Worm (Caenorhabditis elegans) whole organism, L3 larva: ENCODE measurements around the gene C18H9.1.

Source experiments
- R02D3.7 ChIP-seq: fragments of 150-350 bp; optimal IDR thresholded peaks from 2 replicates; lab custom pipeline; 2014; ENCODE audit warnings: missing biosample characterization, missing genetic modification characterization
- aly-2 ChIP-seq: fragments of 150-350 bp; optimal IDR thresholded peaks from 2 replicates; lab custom pipeline; 2014; ENCODE audit warnings: missing biosample characterization, missing genetic modification characterization
- ama-1 ChIP-seq: fragments of 150-350 bp; optimal IDR thresholded peaks from 2 replicates; lab custom pipeline; 2018
- egl-27 ChIP-seq: sonication (generic microtip); optimal IDR thresholded peaks from 4 replicates; lab custom pipeline; 2017; ENCODE audit warnings: missing biosample characterization, missing genetic modification reagents, missing genetic modification characterization
- elt-2 ChIP-seq: sonication (generic microtip); optimal IDR thresholded peaks from 2 replicates; lab custom pipeline; 2016; ENCODE audit warnings: missing genetic modification reagents, mild to moderate bottlenecking, missing genetic modification characterization, missing compliant biosample characterization
- elt-3 ChIP-seq, 3 experiments: fragments of 150-350 bp in 1 of 3; sonication (generic microtip) in 2 of 3; optimal IDR thresholded peaks; 2 replicates in 2 of 3; 4 replicates in 1 of 3; lab custom pipeline; 2014 to 2017; ENCODE audit warnings: missing biosample characterization in 3 of 3, missing genetic modification characterization in 3 of 3
- nhr-11 ChIP-seq: fragments of 150-350 bp; optimal IDR thresholded peaks from 2 replicates; lab custom pipeline; 2014; ENCODE audit warnings: missing biosample characterization, missing genetic modification characterization
- nhr-12 ChIP-seq: fragments of 150-350 bp; optimal IDR thresholded peaks from 2 replicates; lab custom pipeline; 2014; ENCODE audit warnings: missing biosample characterization, missing genetic modification characterization
- pqm-1 ChIP-seq: fragments of 150-350 bp; optimal IDR thresholded peaks from 2 replicates; lab custom pipeline; 2017; ENCODE audit warnings: missing biosample characterization, missing genetic modification characterization, inconsistent platforms
- snpc-4 ChIP-seq: fragments of 150-350 bp; optimal IDR thresholded peaks from 2 replicates; lab custom pipeline; 2014; ENCODE audit warnings: missing biosample characterization, missing genetic modification characterization
- tbx-2 ChIP-seq: sonication (generic microtip); optimal IDR thresholded peaks from 2 replicates; lab custom pipeline; 2016; ENCODE audit warnings: mild to moderate bottlenecking, missing genetic modification characterization, missing compliant biosample characterization
- ztf-4 ChIP-seq: fragments of 150-350 bp; optimal IDR thresholded peaks from 2 replicates; lab custom pipeline; 2014; ENCODE audit warnings: missing biosample characterization, missing genetic modification characterization

DNA sequence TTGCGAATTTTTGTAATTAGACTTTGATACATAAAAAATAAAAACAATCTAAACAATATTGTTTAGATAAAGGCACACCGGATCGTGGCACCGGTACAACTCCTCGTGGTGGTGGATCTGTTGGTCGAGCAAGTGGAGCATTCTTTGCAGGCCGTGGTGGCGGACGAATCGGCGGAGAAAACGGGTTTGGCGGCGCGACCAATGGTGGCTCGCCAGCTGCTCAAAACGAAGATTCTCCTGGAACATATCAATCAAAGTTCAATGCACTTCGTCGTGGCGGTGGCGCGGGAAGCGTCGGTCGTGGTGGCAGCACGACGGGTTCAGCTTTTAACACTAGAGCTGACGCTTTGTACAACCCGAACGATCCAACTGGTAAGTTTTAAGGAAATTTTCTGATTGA is 12.9 kb upstream of the C18H9.1 start:
- no peak for TF ChIP-seq nhr-11 (tag; lab: Kevin White, UChicago)
- no peak for TF ChIP-seq aly-2 (tag; lab: Kevin White, UChicago)
- TF ChIP-seq ama-1 (lab: Kevin White, UChicago): no peak
- no peak for TF ChIP-seq elt-3 (tag; optimal IDR thresholded peaks at IDR 0.05; lab: Kevin White, UChicago)
- TF ChIP-seq R02D3.7 (tag; lab: Kevin White, UChicago): no peak
- no peak for TF ChIP-seq tbx-2 (tag; lab: Kevin White, UChicago)
- no peak for TF ChIP-seq pqm-1
- TF ChIP-seq nhr-12 (tag; lab: Kevin White, UChicago): no peak
- TF ChIP-seq egl-27 (tag; lab: Kevin White, UChicago): no peak
- no peak for TF ChIP-seq snpc-4 (tag; lab: Kevin White, UChicago)
- no peak for TF ChIP-seq elt-2 (tag; lab: Kevin White, UChicago)
- TF ChIP-seq ztf-4 (tag; lab: Kevin White, UChicago): no peak
